Worm (Caenorhabditis elegans) whole organism, mixed stage, embryonic: ENCODE results near the gene T19D12.1.

Source experiments
- M03D4.4 ChIP-seq: sonication (generic microtip); optimal IDR thresholded peaks from 2 replicates; lab custom pipeline; 2017; ENCODE audit warnings: mild to moderate bottlenecking, missing genetic modification characterization, missing compliant biosample characterization
- blmp-1 ChIP-seq: fragments of 150-350 bp; optimal IDR thresholded peaks from 2 replicates; lab custom pipeline; 2014; ENCODE audit warnings: missing biosample characterization, missing genetic modification characterization
- ceh-39 ChIP-seq: fragments of 150-350 bp; optimal IDR thresholded peaks from 2 replicates; lab custom pipeline; 2014; ENCODE audit warnings: missing biosample characterization, missing genetic modification characterization
- ceh-43 ChIP-seq: fragments of 200-800 bp; sonication (Bioruptor generic); optimal IDR thresholded peaks from 2 replicates; lab custom pipeline; 2018; ENCODE audit warnings: mild to moderate bottlenecking, missing genetic modification characterization, moderate library complexity, missing compliant biosample characterization
- ceh-83 ChIP-seq: fragments of 200-800 bp; sonication (Bioruptor generic); optimal IDR thresholded peaks from 2 replicates; lab custom pipeline; 2018; ENCODE audit warnings: mild to moderate bottlenecking, missing genetic modification characterization, missing compliant biosample characterization
- ces-1 ChIP-seq: fragments of 150-350 bp; optimal IDR thresholded peaks from 2 replicates; lab custom pipeline; 2014; ENCODE audit warnings: missing biosample characterization, missing genetic modification reagents, missing genetic modification characterization
- cnd-1 ChIP-seq: fragments of 200-800 bp; sonication (Bioruptor generic); optimal IDR thresholded peaks from 2 replicates; lab custom pipeline; 2018; ENCODE audit warnings: mild to moderate bottlenecking, missing genetic modification characterization, missing compliant biosample characterization
- drap-1 ChIP-seq: fragments of 200-800 bp; sonication (Bioruptor generic); optimal IDR thresholded peaks from 3 replicates; lab custom pipeline; 2018; ENCODE audit warnings: mild to moderate bottlenecking, missing genetic modification characterization, missing compliant biosample characterization
- elt-1 ChIP-seq: sonication (generic microtip); optimal IDR thresholded peaks from 2 replicates; lab custom pipeline; 2017; ENCODE audit warnings: missing genetic modification characterization, mild to moderate bottlenecking, missing compliant biosample characterization, antibody characterized with exemption, moderate library complexity, borderline replicate concordance; ENCODE audit not compliant: insufficient read depth
- elt-3 ChIP-seq: fragments of 150-350 bp; optimal IDR thresholded peaks from 2 replicates; lab custom pipeline; 2014; ENCODE audit warnings: missing biosample characterization, missing genetic modification characterization
- flh-1 ChIP-seq: fragments of 200-800 bp; sonication (Bioruptor generic); optimal IDR thresholded peaks from 2 replicates; lab custom pipeline; 2018; ENCODE audit warnings: mild to moderate bottlenecking, missing genetic modification characterization, moderate library complexity, missing compliant biosample characterization
- ham-2 ChIP-seq: fragments of 200-800 bp; sonication (Bioruptor generic); optimal IDR thresholded peaks from 2 replicates; lab custom pipeline; 2018; ENCODE audit warnings: mild to moderate bottlenecking, missing genetic modification characterization, missing compliant biosample characterization
- hlh-1 ChIP-seq: fragments of 150-350 bp; optimal IDR thresholded peaks from 2 replicates; lab custom pipeline; 2014; ENCODE audit warnings: missing biosample characterization, missing genetic modification reagents, missing genetic modification characterization
- lin-13 ChIP-seq: fragments of 150-350 bp; optimal IDR thresholded peaks from 2 replicates; lab custom pipeline; 2014; ENCODE audit warnings: missing biosample characterization, missing genetic modification characterization
- mab-5 ChIP-seq: fragments of 150-350 bp; optimal IDR thresholded peaks from 2 replicates; lab custom pipeline; 2014; ENCODE audit warnings: missing biosample characterization, missing genetic modification characterization
- mep-1 ChIP-seq: fragments of 150-350 bp; optimal IDR thresholded peaks from 2 replicates; lab custom pipeline; 2017; ENCODE audit warnings: missing biosample characterization, missing genetic modification reagents, missing genetic modification characterization, inconsistent platforms
- nhr-12 ChIP-seq: fragments of 150-350 bp; optimal IDR thresholded peaks from 2 replicates; lab custom pipeline; 2014; ENCODE audit warnings: missing biosample characterization, missing genetic modification characterization
- nhr-2 ChIP-seq: fragments of 150-350 bp; optimal IDR thresholded peaks from 2 replicates; lab custom pipeline; 2014; ENCODE audit warnings: missing biosample characterization, missing genetic modification characterization
- nhr-237 ChIP-seq: fragments of 150-350 bp; optimal IDR thresholded peaks from 2 replicates; lab custom pipeline; 2014; ENCODE audit warnings: missing biosample characterization, missing genetic modification characterization
- nhr-28 ChIP-seq: fragments of 150-350 bp; optimal IDR thresholded peaks from 2 replicates; lab custom pipeline; 2014; ENCODE audit warnings: missing biosample characterization, missing genetic modification characterization
- nhr-76 ChIP-seq: sonication (generic microtip); optimal IDR thresholded peaks from 2 replicates; lab custom pipeline; 2017; ENCODE audit warnings: missing biosample characterization, missing genetic modification characterization
- pha-4 ChIP-seq: fragments of 150-350 bp; optimal IDR thresholded peaks from 2 replicates; lab custom pipeline; 2018; ENCODE audit warnings: missing biosample characterization, missing genetic modification reagents, missing genetic modification characterization
- sem-2 ChIP-seq: fragments of 200-800 bp; sonication (Bioruptor generic); optimal IDR thresholded peaks from 2 replicates; lab custom pipeline; 2018; ENCODE audit warnings: mild to moderate bottlenecking, missing genetic modification characterization, missing compliant biosample characterization
- snpc-4 ChIP-seq: fragments of 150-350 bp; optimal IDR thresholded peaks from 2 replicates; lab custom pipeline; 2014; ENCODE audit warnings: missing biosample characterization, missing genetic modification characterization
- sptf-1 ChIP-seq: sonication (generic microtip); optimal IDR thresholded peaks from 2 replicates; lab custom pipeline; 2017; ENCODE audit warnings: mild to moderate bottlenecking, missing genetic modification characterization, moderate library complexity, missing compliant biosample characterization
- tbx-8 ChIP-seq: fragments of 200-800 bp; sonication (Bioruptor generic); optimal IDR thresholded peaks from 2 replicates; lab custom pipeline; 2018; ENCODE audit warnings: mild to moderate bottlenecking, missing genetic modification characterization, moderate library complexity, missing compliant biosample characterization
- unc-120 ChIP-seq: sonication (generic microtip); optimal IDR thresholded peaks from 2 replicates; lab custom pipeline; 2017; ENCODE audit warnings: missing genetic modification characterization, missing compliant biosample characterization; ENCODE audit not compliant: poor library complexity, severe bottlenecking
- unc-39 ChIP-seq: fragments of 150-350 bp; optimal IDR thresholded peaks from 2 replicates; lab custom pipeline; 2014; ENCODE audit warnings: missing biosample characterization, missing genetic modification characterization
- unc-62 ChIP-seq: fragments of 150-350 bp; optimal IDR thresholded peaks from 2 replicates; lab custom pipeline; 2014; ENCODE audit warnings: missing biosample characterization, missing genetic modification reagents, missing genetic modification characterization
- zip-8 ChIP-seq: fragments of 150-350 bp; optimal IDR thresholded peaks from 2 replicates; lab custom pipeline; 2014; ENCODE audit warnings: missing biosample characterization, missing genetic modification characterization
- ztf-11 ChIP-seq: fragments of 150-350 bp; optimal IDR thresholded peaks from 2 replicates; lab custom pipeline; 2014; ENCODE audit warnings: missing biosample characterization, missing genetic modification characterization

Gene T19D12.1

DNA sequence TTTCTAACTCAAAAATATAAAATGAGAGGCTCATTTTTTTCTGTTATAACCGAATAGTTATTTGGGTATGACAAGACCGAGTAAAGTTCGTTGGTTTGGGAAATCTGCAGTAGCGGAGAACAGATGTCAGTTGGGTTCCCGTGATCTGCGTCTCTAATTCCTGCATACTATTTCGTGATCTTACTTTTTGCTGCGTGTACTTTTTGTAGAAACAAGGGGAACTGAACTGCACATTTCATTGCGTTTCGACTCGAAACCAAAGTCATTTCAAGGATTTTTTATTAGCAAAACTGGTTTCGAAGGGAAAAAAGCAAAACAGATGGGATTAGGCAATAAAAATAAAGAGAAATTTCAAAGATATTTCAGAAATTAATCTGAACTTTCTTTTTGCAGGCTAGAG is 19.8 kb upstream of the T19D12.1 start:
- TF ChIP-seq cnd-1 (tag; lab: Kevin White, UChicago) = no peak
- no peak for TF ChIP-seq ceh-83
- TF ChIP-seq tbx-8 (GFP tag; lab: Kevin White, UChicago) = no peak
- TF ChIP-seq elt-3 (tag; lab: Kevin White, UChicago) = no peak
- TF ChIP-seq ceh-39 (tag; lab: Kevin White, UChicago) = no peak
- TF ChIP-seq mep-1 (tag; lab: Kevin White, UChicago) = no peak
- no peak for TF ChIP-seq nhr-12 (tag; lab: Kevin White, UChicago)
- no peak for TF ChIP-seq ztf-11 (tag; lab: Kevin White, UChicago)
- no peak for TF ChIP-seq blmp-1
- TF ChIP-seq mab-5 (tag; lab: Kevin White, UChicago) = no peak
- TF ChIP-seq M03D4.4 (tag; lab: Kevin White, UChicago) = no peak
- TF ChIP-seq sptf-1 (tag; lab: Kevin White, UChicago) = no peak
- no peak for TF ChIP-seq zip-8 (tag; lab: Kevin White, UChicago)
- no peak for TF ChIP-seq pha-4
- no peak for TF ChIP-seq ces-1
- TF ChIP-seq nhr-237 (tag; lab: Kevin White, UChicago) = no peak
- TF ChIP-seq flh-1 (GFP tag; lab: Kevin White, UChicago) = no peak
- TF ChIP-seq ham-2 (GFP tag; lab: Kevin White, UChicago) = no peak
- no peak for TF ChIP-seq unc-39

DNA sequence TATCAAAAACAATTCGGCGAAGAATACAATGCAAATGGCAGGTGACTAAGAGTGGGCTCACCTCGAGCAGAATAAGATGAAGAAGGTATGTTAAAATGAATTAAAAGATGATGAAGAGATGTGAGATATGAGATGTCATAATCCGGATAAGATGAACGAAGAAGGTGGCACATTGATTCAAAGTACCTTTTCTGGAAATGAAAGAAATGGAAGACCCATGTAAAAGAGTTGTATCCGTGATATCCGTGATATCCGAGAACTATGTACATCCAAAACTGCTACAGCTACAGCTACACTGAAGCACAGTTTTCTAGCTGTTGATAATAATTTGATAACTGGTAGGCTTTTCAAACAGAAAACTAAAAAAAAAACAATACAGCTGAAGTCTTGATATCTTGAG is 17.7 kb upstream of the T19D12.1 start, which contains the start of gene oig-8:
TSS of gene oig-8 (minus strand) at position 101 of the 400 bp plus-strand sequence.
- no peak for TF ChIP-seq blmp-1

DNA sequence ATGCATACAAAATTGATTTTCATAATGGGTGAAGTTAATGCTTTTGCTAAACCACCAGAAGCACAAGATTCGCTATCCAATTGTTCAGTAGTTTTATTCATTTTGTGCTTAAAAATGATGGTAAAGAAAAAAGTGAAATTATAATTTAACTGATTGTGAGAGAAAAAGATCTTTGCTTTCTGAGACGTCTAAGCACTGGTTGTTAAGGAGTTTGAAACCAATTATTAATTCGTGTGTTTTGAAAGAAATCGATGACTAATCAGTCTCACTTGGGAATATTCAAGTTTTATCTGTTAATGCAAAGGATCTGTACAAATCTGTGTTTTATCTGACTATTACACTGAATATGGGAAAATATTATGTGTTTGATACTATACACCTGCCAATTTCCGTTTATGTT is 15.0 kb upstream of the T19D12.1 start, which contains the start of gene sra-26:
TSS of gene sra-26 (minus strand) at position 101 of the 400 bp plus-strand sequence.
- TF ChIP-seq ceh-43 (GFP tag; lab: Kevin White, UChicago) (no peak), sem-2 (GFP tag; lab: Kevin White, UChicago) (no peak), tbx-8 (GFP tag; lab: Kevin White, UChicago) (no peak), ztf-11 (tag; lab: Kevin White, UChicago) (no peak), elt-1 (tag; lab: Kevin White, UChicago) (no peak), unc-120 (no peak), cnd-1 (tag; lab: Kevin White, UChicago) (no peak), lin-13 (tag; lab: Kevin White, UChicago) (no peak), ceh-39 (tag; lab: Kevin White, UChicago) (no peak), unc-39 (no peak), nhr-237 (tag; lab: Kevin White, UChicago) (no peak), M03D4.4 (tag; lab: Kevin White, UChicago) (no peak), pha-4 (no peak), ham-2 (GFP tag; lab: Kevin White, UChicago) (no peak), sptf-1 (tag; lab: Kevin White, UChicago) (no peak)

DNA sequence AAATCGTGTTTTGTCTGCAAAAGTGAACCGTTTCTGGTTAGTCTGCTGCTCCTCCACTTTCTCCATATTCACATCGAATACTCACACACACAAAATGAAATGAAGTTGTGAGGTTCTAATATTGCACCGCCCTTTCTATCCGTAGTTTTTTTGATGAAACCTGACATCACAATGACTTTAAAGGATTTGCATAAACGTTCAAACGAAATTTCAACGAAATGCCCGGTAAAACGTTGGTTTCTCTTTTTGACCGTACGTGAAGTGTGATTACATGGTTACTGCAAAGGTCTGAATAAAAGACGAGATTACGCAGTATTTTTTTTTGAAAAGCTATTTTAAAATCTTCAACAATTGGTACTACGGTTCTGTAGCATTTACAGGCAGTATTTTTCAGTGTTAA is 12.4 kb upstream of the T19D12.1 start, which contains the start of gene T19D12.9:
TSS of gene T19D12.9 (minus strand) at position 101 of the 400 bp plus-strand sequence.
- no peak for TF ChIP-seq unc-62 (GFP tag; lab: Kevin White, UChicago)
- TF ChIP-seq unc-39 = no peak
- no peak for TF ChIP-seq sptf-1 (tag; lab: Kevin White, UChicago)
- TF ChIP-seq unc-120 = no peak
- TF ChIP-seq elt-1 (tag; lab: Kevin White, UChicago) = no peak
- no peak for TF ChIP-seq ces-1
- no peak for TF ChIP-seq mab-5 (tag; lab: Kevin White, UChicago)
- no peak for TF ChIP-seq nhr-28 (tag; lab: Kevin White, UChicago)
- TF ChIP-seq nhr-76 = no peak
- no peak for TF ChIP-seq cnd-1 (tag; lab: Kevin White, UChicago)
- no peak for TF ChIP-seq flh-1 (GFP tag; lab: Kevin White, UChicago)
- TF ChIP-seq ztf-11 (tag; lab: Kevin White, UChicago) = no peak
- TF ChIP-seq tbx-8 (GFP tag; lab: Kevin White, UChicago) = no peak
- TF ChIP-seq, all 35 proteins: peak for 0

DNA sequence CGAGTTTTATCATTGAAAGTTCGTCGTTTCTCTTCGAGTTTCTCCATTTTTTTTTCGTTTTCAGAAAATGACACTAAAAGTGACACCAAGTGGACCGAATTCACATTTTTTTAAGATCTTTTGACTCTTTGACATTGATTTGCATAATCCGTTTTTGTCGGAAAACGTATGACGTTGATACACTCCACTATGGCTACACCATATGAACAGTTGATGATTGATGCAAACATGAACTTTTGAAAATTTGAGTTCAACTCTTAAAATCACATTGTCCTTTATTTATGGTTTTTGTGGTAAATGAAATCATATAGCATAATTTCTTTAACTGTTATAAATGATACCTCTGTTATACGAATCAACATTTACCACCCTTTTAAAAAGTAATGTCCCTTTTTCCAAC is 7.9 kb upstream of the T19D12.1 start, which contains the start of gene T19D12.10:
TSS of gene T19D12.10 (minus strand) at position 101 of the 400 bp plus-strand sequence.
- no peak for TF ChIP-seq hlh-1 (tag; lab: Kevin White, UChicago)
- TF ChIP-seq unc-62 (GFP tag; lab: Kevin White, UChicago) = no peak
- TF ChIP-seq ceh-83 = no peak
- no peak for TF ChIP-seq flh-1 (GFP tag; lab: Kevin White, UChicago)
- no peak for TF ChIP-seq drap-1
- TF ChIP-seq elt-3 (tag; lab: Kevin White, UChicago) = no peak
- TF ChIP-seq blmp-1 = no peak
- no peak for TF ChIP-seq unc-120
- no peak for TF ChIP-seq nhr-237 (tag; lab: Kevin White, UChicago)
- TF ChIP-seq lin-13 (tag; lab: Kevin White, UChicago) = no peak
- TF ChIP-seq ztf-11 (tag; lab: Kevin White, UChicago) = no peak
- TF ChIP-seq ceh-43 (GFP tag; lab: Kevin White, UChicago) = no peak
- TF ChIP-seq cnd-1 (tag; lab: Kevin White, UChicago) = no peak
- no peak for TF ChIP-seq ham-2 (GFP tag; lab: Kevin White, UChicago)
- TF ChIP-seq nhr-2 (tag; lab: Kevin White, UChicago) = no peak
- TF ChIP-seq nhr-28 (tag; lab: Kevin White, UChicago) = no peak
- no peak for TF ChIP-seq snpc-4
- TF ChIP-seq nhr-76 = no peak
